3 worm cellular contexts compared by ENCODE assay signal in genomic region chrII:10934786-10935185, ce11.
TF ChIP-seq lines count a peak whose summit lies in the region.

Gene R03D7.2, minus strand, starts transcription at chrII:10935184.

TF ChIP-seq in whole organism, L1 larva, 84 proteins besides CTCF, POLR2A, EP300 and RAD21:
- TF ChIP-seq tlp-1 (tag; optimal IDR thresholded peaks at IDR 0.05; lab: Kevin White, UChicago) (no peak), hlh-17 (GFP tag; optimal IDR thresholded peaks at IDR 0.05; lab: Kevin White, UChicago; ENCODE audit: borderline replicate concordance) (peak; percentile 8)
TF ChIP-seq in whole organism, L1 larva: peak in this region for 1.

TF ChIP-seq in whole organism, L4 larva, 104 proteins besides CTCF, POLR2A, EP300 and RAD21:
- no peak for TF ChIP-seq hmg-1.1 (GFP tag; IDR thresholded peaks at IDR 0.05; lab: Robert Waterston, UW)
- TF ChIP-seq egl-43 (GFP tag; IDR thresholded peaks at IDR 0.05; lab: Robert Waterston, UW) = 0 out of 2 replicates have a peak, but pooled peaks have one; percentile 33
- TF ChIP-seq nhr-111 (GFP tag; optimal IDR thresholded peaks at IDR 0.05; lab: Kevin White, UChicago) = no peak
- 0 out of 2 replicates have a peak, but pooled peaks have one; percentile 12 for TF ChIP-seq lim-7 (GFP tag; IDR thresholded peaks at IDR 0.05; lab: Robert Waterston, UW)
- TF ChIP-seq ces-1 (GFP tag; optimal IDR thresholded peaks at IDR 0.05; lab: Kevin White, UChicago) = no peak
- TF ChIP-seq hlh-11 (tag; optimal IDR thresholded peaks at IDR 0.05; lab: Kevin White, UChicago) = no peak
- TF ChIP-seq pha-4 (GFP tag; IDR thresholded peaks at IDR 0.05; lab: Robert Waterston, UW) = no peak; the same call in 1 of the 2 replicates
- no peak for TF ChIP-seq pha-4 (tag; optimal IDR thresholded peaks at IDR 0.05; lab: Kevin White, UChicago)
- TF ChIP-seq set-16 (GFP tag; IDR thresholded peaks at IDR 0.05; lab: Robert Waterston, UW) = peak; percentile 95
- TF ChIP-seq D1046.2 (GFP tag; IDR thresholded peaks at IDR 0.05; lab: Robert Waterston, UW) = no peak

TF ChIP-seq in whole organism, young adult, 124 proteins besides CTCF, POLR2A, EP300 and RAD21:
- TF ChIP-seq cebp-2 (GFP tag; IDR thresholded peaks at IDR 0.05; lab: Robert Waterston, UW) = 0 out of 2 replicates have a peak, but pooled peaks have one; percentile 48
- peak; percentile 92 for TF ChIP-seq zfh-2 (GFP tag; conservative IDR thresholded peaks at IDR 0.05; lab: Robert Waterston, UW)
- TF ChIP-seq pha-4 (tag; optimal IDR thresholded peaks at IDR 0.05; lab: Kevin White, UChicago) = no peak
- no peak for TF ChIP-seq dpl-1 (GFP tag; optimal IDR thresholded peaks at IDR 0.05; lab: Kevin White, UChicago)
- TF ChIP-seq Y95B8A.8 (GFP tag; IDR thresholded peaks at IDR 0.05; lab: Robert Waterston, UW) = 0 out of 2 replicates have a peak, but pooled peaks have one; percentile 3
- 0 out of 2 replicates have a peak, but pooled peaks have one; percentile 1 for TF ChIP-seq Y53F4B.3 (GFP tag; IDR thresholded peaks at IDR 0.05; lab: Robert Waterston, UW)
- 0 out of 2 replicates have a peak, but pooled peaks have one; percentile 3 for TF ChIP-seq hmg-1.2 (GFP tag; IDR thresholded peaks at IDR 0.05; lab: Robert Waterston, UW)
- TF ChIP-seq Y56A3A.18 (GFP tag; IDR thresholded peaks at IDR 0.05; lab: Robert Waterston, UW) = no peak
- TF ChIP-seq egrh-3 (GFP tag; IDR thresholded peaks at IDR 0.05; lab: Robert Waterston, UW) = peak; percentile 95
